Worm (Caenorhabditis elegans): ENCODE data around the gene C30G7.4.

DNA sequence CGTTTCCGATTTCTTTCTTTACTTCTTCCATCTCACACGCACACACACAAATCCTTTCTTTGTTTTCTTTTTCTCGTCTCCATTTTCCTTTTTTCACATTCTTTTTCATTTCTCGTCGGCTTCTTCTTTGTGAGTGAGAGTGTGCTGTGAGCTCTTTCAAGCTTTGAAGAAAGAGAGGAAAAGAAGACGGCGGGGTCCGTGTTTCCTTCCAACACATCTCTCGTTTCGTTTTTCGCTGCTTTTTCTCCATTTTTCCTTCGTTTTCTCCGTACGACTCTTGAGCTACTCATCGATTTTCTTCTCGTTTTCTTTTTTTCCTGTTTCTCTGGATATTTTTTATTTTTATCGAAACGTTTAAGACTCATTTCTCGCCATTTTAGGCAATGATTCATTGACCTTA, 16.8 kb downstream of the C30G7.4 start:
- TF ChIP-seq ztf-23 (GFP tag; IDR thresholded peaks at IDR 0.05) (no peak), cog-1 (tag; optimal IDR thresholded peaks at IDR 0.05) (no peak), med-1 (GFP tag; optimal IDR thresholded peaks at IDR 0.05; ENCODE audit: insufficient read depth) (no peak), flt-1 (GFP tag; IDR thresholded peaks at IDR 0.05) (no peak), tab-1 (GFP tag; IDR thresholded peaks at IDR 0.05) (no peak), ref-1 (GFP tag; conservative IDR thresholded peaks at IDR 0.05) (no peak), klf-2 (GFP tag; conservative IDR thresholded peaks at IDR 0.05) (no peak)

Data from whole organism, midembryonic.